Fruit fly (Drosophila melanogaster): Measurements from ENCODE around the gene eff.

DNA sequence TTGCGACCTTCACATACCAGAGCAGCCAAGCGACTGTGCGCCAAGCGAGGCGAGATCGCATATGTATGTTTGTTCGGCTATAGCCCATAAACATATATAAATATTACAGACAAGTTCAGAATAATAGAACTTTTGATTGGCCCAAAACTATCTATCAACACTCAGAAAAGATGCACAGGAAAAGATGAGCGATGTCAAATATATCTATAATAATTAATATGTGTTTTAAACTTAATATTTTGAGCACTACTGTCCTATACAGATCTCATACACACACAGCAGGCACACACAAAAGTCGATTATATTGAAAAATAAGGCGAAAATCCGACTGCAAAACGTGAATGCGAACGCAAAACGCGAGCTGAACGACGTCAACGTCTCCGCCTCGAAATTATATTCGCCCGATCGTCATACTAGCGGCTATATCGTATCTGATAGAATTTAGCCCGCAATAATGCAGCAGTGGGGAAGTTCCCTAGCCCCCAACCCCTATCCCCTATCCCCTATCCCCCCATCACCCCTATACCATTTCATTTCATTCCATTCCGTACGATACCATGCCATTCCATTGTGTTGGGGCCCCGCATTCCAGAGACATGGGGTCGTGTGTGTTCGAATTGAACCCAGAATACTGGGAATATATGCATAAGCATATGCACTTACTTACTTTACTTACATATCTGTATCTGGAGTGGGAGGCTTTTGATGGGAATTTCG is 29.5 kb downstream of the eff start:
- TF ChIP-seq h (optimal IDR thresholded peaks at IDR 0.05) (no peak), psq (optimal IDR thresholded peaks at IDR 0.05) (no peak), ttk (optimal IDR thresholded peaks at IDR 0.05) (no peak), Myc (optimal IDR thresholded peaks at IDR 0.05) (no peak), Sin3A (optimal IDR thresholded peaks at IDR 0.05) (no peak), insv (optimal IDR thresholded peaks at IDR 0.05) (no peak)
